Worm (Caenorhabditis elegans): ENCODE data around the gene pgp-14.

DNA sequence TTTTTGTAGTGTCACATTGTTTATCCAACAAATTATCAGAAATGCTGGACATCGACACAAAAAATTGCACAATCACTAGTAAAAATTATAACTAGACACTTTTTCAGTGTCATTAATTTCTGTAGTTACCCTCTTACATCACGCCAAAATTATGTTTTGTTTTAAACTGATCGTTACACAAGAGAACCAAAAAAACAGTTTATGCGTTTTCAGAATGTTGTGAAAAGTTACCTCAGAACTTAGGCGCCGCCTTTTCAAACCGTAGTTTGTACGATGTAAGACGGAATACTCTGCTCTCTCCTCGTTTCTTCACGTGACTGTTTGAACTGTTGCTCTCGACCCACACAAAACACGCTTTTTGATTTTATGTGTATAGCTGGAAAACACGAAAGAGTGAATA is 10.9 kb downstream of the pgp-14 start, which contains the start of gene pgp-13:
- no peak for TF ChIP-seq lin-26 (GFP tag; IDR thresholded peaks at IDR 0.05)
- TF ChIP-seq madf-8 (GFP tag; conservative IDR thresholded peaks at IDR 0.05) = no peak
- no peak for TF ChIP-seq attf-6 (GFP tag; IDR thresholded peaks at IDR 0.05)
- TF ChIP-seq ets-4 (GFP tag; optimal IDR thresholded peaks at IDR 0.05) = no peak
- TF ChIP-seq unc-130 (GFP tag; optimal IDR thresholded peaks at IDR 0.05) = no peak
- no peak for TF ChIP-seq unc-62 (GFP tag; optimal IDR thresholded peaks at IDR 0.05)
- no peak for TF ChIP-seq rec-8 (tag; optimal IDR thresholded peaks at IDR 0.05)
- TF ChIP-seq akir-1 (GFP tag; optimal IDR thresholded peaks at IDR 0.05) = no peak
- TF ChIP-seq nhr-120 (GFP tag; IDR thresholded peaks at IDR 0.05) = no peak
- TF ChIP-seq pha-4 (tag; optimal IDR thresholded peaks at IDR 0.05) = no peak
- no peak for TF ChIP-seq hmg-20 (GFP tag; IDR thresholded peaks at IDR 0.05)
- no peak for TF ChIP-seq madf-3 (GFP tag; IDR thresholded peaks at IDR 0.05)
- no peak for TF ChIP-seq ztf-6 (GFP tag; IDR thresholded peaks at IDR 0.05)

Data from whole organism, young adult.